Fruit fly (Drosophila melanogaster): ENCODE results near the gene cm.

The cm gene

dm6 chrX:7004101-7004700 lies 6.7 kb downstream of the cm start (continued):
- TF ChIP-seq CG3838 (GFP tag; optimal IDR thresholded peaks at IDR 0.05) = peak; percentile 83
- peak; percentile 78 for TF ChIP-seq mirr (GFP tag; optimal IDR thresholded peaks at IDR 0.05)
- TF ChIP-seq CG12769 (tag; optimal IDR thresholded peaks at IDR 0.05) = peak; percentile 75
- TF ChIP-seq CkIIα-i1 (GFP tag; IDR thresholded peaks at IDR 0.05) = no peak
- no peak for TF ChIP-seq Scr (GFP tag; IDR thresholded peaks at IDR 0.05; ENCODE audit: partially characterized antibody)
- peak; percentile 67; the same call in 1 of the 2 replicates for TF ChIP-seq ranshi (GFP tag; IDR thresholded peaks at IDR 0.05)
- peak; percentile 81 for TF ChIP-seq sim (GFP tag; IDR thresholded peaks at IDR 0.05)
- peak; percentile 61 for TF ChIP-seq cwo (GFP tag; optimal IDR thresholded peaks at IDR 0.05)
- peak in 1 of 2 experiments; percentile 66 for TF ChIP-seq tll (GFP tag; optimal IDR thresholded peaks at IDR 0.05)
- 0 out of 2 replicates have a peak, but pooled peaks have one; percentile 23 for TF ChIP-seq Ptx1 (GFP tag; IDR thresholded peaks at IDR 0.05)
- TF ChIP-seq hkb (optimal IDR thresholded peaks at IDR 0.05) = no peak
- TF ChIP-seq hkb (GFP tag; IDR thresholded peaks at IDR 0.05) = peak; percentile 86
- TF ChIP-seq cato (GFP tag; optimal IDR thresholded peaks at IDR 0.05; ENCODE audit: borderline replicate concordance) = peak; percentile 51
- peak; percentile 80 for TF ChIP-seq CG12071 (GFP tag; optimal IDR thresholded peaks at IDR 0.05)
- TF ChIP-seq slp2 (GFP tag; optimal IDR thresholded peaks at IDR 0.05) = peak; percentile 68
- TF ChIP-seq CG10147 (GFP tag; optimal IDR thresholded peaks at IDR 0.05) = peak; percentile 41
- no peak for TF ChIP-seq nerfin-2 (GFP tag; IDR thresholded peaks at IDR 0.05; ENCODE audit: partially characterized antibody)
- TF ChIP-seq CG8290 (GFP tag; optimal IDR thresholded peaks at IDR 0.05) = peak; percentile 92
- peak; percentile 86 to 99 for TF ChIP-seq CG8290 (tag; optimal IDR thresholded peaks at IDR 0.05)
- peak; percentile 81 for TF ChIP-seq repo (GFP tag; optimal IDR thresholded peaks at IDR 0.05)
- peak; percentile 93 for TF ChIP-seq Lhr (GFP tag; optimal IDR thresholded peaks at IDR 0.05)
- peak; percentile 58 for TF ChIP-seq CG4617 (GFP tag; optimal IDR thresholded peaks at IDR 0.05; ENCODE audit: borderline replicate concordance)
- TF ChIP-seq CG18011 (GFP tag; optimal IDR thresholded peaks at IDR 0.05) = peak; percentile 39
- peak; percentile 95 for TF ChIP-seq fd64A (GFP tag; optimal IDR thresholded peaks at IDR 0.05)
- no peak for TF ChIP-seq Poxn (GFP tag; IDR thresholded peaks at IDR 0.05)
- no peak for TF ChIP-seq inv (GFP tag; IDR thresholded peaks at IDR 0.05; ENCODE audit: partially characterized antibody)
- TF ChIP-seq ac (GFP tag; optimal IDR thresholded peaks at IDR 0.05) = peak; percentile 98
- TF ChIP-seq chinmo (GFP tag; IDR thresholded peaks at IDR 0.05; ENCODE audit: partially characterized antibody) = no peak
- TF ChIP-seq Trl (optimal IDR thresholded peaks at IDR 0.05) = no peak
- TF ChIP-seq Trl (GFP tag; optimal IDR thresholded peaks at IDR 0.05) = peak; percentile 91
- TF ChIP-seq bsh (GFP tag; optimal IDR thresholded peaks at IDR 0.05) = peak in 1 of 2 experiments; percentile 87
- peak; percentile 88 for TF ChIP-seq CG1529 (GFP tag; optimal IDR thresholded peaks at IDR 0.05)
- peak; percentile 25; the same call in 1 of the 3 replicates for TF ChIP-seq CG34422 (GFP tag; IDR thresholded peaks at IDR 0.05)
- peak; percentile 19 for TF ChIP-seq Deaf1 (tag; optimal IDR thresholded peaks at IDR 0.05)
- TF ChIP-seq CG14441 (GFP tag; IDR thresholded peaks at IDR 0.05) = peak; percentile 53; the same call in 1 of the 2 replicates
- TF ChIP-seq unpg (GFP tag; optimal IDR thresholded peaks at IDR 0.05) = peak; percentile 79
- peak; percentile 74 for TF ChIP-seq CG3163 (GFP tag; optimal IDR thresholded peaks at IDR 0.05)
- TF ChIP-seq odd (GFP tag; optimal IDR thresholded peaks at IDR 0.05) = peak; percentile 90
- peak; percentile 94 for TF ChIP-seq CG11398 (GFP tag; optimal IDR thresholded peaks at IDR 0.05)
- TF ChIP-seq grau (tag; optimal IDR thresholded peaks at IDR 0.05) = peak; percentile 55
- TF ChIP-seq CG2889 (GFP tag; IDR thresholded peaks at IDR 0.05) = 0 out of 3 replicates have a peak, but pooled peaks have one; percentile 25
- TF ChIP-seq CG10543 (GFP tag; optimal IDR thresholded peaks at IDR 0.05) = peak; percentile 88
- peak; percentile 60 for TF ChIP-seq Xbp1 (GFP tag; optimal IDR thresholded peaks at IDR 0.05)
- TF ChIP-seq CG12155 (GFP tag; optimal IDR thresholded peaks at IDR 0.05) = peak; percentile 42
- TF ChIP-seq Atf3 (GFP tag; optimal IDR thresholded peaks at IDR 0.05) = peak; percentile 87
- no peak for TF ChIP-seq CG1832 (GFP tag; optimal IDR thresholded peaks at IDR 0.05)
- peak; percentile 82 for TF ChIP-seq CG18476 (GFP tag; optimal IDR thresholded peaks at IDR 0.05)
- peak; percentile 29 for TF ChIP-seq Chrac-16 (GFP tag; optimal IDR thresholded peaks at IDR 0.05)
- no peak for TF ChIP-seq CG8765 (GFP tag; IDR thresholded peaks at IDR 0.05)
- TF ChIP-seq CG17612 (GFP tag; IDR thresholded peaks at IDR 0.05) = peak; percentile 42; the same call in 1 of the 2 replicates
